Fruit fly (Drosophila melanogaster): ENCODE results near the gene Muc96D.

Muc96D gene

DNA sequence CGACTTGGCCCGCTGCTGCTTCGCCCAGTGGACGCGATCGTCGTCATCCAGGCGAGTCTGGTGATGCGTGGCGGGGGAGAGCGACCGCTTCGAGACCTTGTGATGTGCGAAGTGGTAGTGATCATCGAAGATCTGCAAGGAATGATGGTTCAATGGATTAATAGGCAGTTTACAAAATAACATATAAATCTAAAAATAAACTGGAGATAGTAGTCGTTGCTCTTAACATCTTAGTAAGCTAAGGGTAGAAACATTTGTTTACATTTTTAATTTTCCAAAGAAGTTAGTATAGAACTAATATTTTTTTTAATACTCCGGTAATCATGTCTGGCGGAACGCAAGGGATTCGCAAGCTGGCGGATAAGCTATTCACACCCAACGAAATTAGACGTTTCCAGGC is 42.5 kb downstream of the Muc96D start, which contains the start of gene ND-49L:
Gene ND-49L (plus strand): TSS at position 301 of the 400 bp plus-strand sequence.
- TF ChIP-seq CG33017 (tag; optimal IDR thresholded peaks at IDR 0.05) (no peak), CG1620 (GFP tag; optimal IDR thresholded peaks at IDR 0.05) (no peak), kay (GFP tag; ENCODE audit: borderline replicate concordance) (no peak), Mnt (GFP tag; optimal IDR thresholded peaks at IDR 0.05) (no peak), CG12768 (GFP tag; optimal IDR thresholded peaks at IDR 0.05) (no peak), toe (GFP tag; optimal IDR thresholded peaks at IDR 0.05) (no peak)
